Fruit fly (Drosophila melanogaster) Kc167 (cell line): ENCODE results near the gene CG31100.

Source experiments
- h ChIP-seq: fragments of >200 bp; optimal IDR thresholded peaks from 3 replicates; lab custom pipeline; 2018; ENCODE audit warnings: missing external identifiers
- psq ChIP-seq: fragments of >200 bp; optimal IDR thresholded peaks from 2 replicates; lab custom pipeline; 2017; ENCODE audit warnings: missing external identifiers
- ttk ChIP-seq: sonication (Bioruptor generic); optimal IDR thresholded peaks from 2 replicates; lab custom pipeline; 2017; ENCODE audit warnings: missing external identifiers

DNA sequence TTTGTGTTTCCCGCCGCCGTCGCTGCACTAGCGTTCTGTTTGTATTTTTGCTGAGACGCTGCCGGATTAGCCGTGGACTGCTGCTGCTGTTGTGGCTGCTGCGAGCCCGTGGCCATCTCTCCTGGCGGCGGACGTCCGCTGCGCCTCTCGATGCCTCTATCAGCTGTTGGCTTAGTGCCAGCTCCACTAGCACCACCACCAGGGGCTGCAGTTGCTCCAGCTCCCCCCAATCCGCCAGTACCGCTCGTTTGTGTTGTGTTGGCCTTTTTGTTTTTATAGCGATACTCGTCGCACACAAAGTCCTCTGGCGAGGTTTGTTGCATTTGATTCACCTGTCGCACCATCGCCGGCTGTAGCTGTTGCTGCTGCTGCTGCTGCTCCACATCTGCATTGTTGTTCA lies 7.2 kb upstream of the CG31100 start:
- no peak for TF ChIP-seq ttk
- TF ChIP-seq h (lab: Kevin White, UChicago): no peak
- TF ChIP-seq psq: no peak
